Fruit fly (Drosophila melanogaster) whole organism, embryonic: ENCODE results near the gene Gr93d.

ENCODE experiments used
- Ada2b ChIP-seq: fragments of 200-800 bp; sonication (Bioruptor generic); IDR thresholded peaks from 2 replicates; pipeline ENCODE4 v1.3.6; 2022; ENCODE audit warnings: missing biosample characterization, missing genetic modification characterization
- CG11085 ChIP-seq: fragments of 200-800 bp; sonication (Bioruptor generic); IDR thresholded peaks from 2 replicates; pipeline ENCODE4 v1.3.6; 2022; ENCODE audit warnings: missing biosample characterization, missing genetic modification characterization

DNA sequence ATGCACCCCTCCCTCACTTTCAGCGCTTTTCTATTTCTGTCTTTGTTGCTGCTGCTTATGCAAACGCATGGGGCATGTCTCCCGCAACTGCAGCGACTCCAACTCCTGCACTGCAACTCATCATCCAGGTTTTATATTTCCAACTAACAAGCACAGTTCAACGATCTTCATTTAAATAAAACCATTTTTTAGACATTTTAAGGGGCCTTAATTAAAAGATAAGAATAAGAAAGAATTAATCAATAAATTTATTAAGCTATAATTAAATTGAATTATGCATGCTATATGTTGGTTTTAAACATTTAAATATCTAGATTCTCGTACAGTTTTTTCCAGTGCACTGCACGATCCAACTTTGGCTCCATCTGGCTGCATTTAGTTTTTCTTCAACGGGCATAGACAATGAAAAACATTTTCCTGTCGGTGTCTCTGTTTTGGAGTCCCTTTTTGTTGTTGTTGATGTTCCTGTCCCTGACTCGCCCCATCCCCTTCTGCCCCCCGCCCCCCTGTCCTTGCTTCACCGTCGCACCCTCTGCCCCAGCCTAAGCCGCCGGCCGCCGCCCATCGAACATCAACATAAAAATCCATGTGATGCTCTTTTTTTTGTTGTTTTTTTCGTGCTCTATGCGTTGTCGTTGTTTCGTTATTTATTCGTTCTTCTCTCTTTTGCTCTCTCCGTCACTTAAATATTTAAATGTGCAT lies 17.5 kb downstream of the Gr93d start:
- TF ChIP-seq CG11085 (GFP tag; lab: Robert Waterston, UW), result no peak
- TF ChIP-seq Ada2b (GFP tag; lab: Robert Waterston, UW), result no peak
